Worm (Caenorhabditis elegans): ENCODE results near the gene ugt-59.

Gene ugt-59

DNA sequence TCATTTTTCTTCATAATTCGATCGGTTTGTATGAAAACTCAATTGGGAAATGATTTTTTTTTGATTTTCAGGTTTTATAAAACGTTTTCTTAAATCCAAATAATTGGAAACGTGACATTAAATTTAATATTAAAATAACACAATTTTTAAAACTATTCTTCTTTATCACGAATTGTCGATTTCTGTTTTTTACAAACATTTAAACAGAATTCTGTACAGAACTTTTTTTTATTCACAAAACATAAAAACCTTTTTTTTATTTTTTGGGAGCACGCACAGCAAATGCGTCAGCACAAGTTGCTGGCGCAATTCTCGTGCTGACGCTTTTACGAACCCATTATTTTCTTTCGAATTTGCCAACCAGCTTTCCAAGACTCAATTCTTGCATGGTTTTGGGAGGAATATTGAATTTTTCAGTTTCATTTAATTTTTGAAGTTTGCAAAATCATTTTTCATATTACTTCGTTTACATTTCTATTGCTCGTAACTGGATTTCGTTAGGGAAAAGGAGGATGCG lies 13.4 kb downstream of the ugt-59 start, which contains the start of gene mpz-5:
Gene mpz-5, minus strand, starts transcription at position 51 of the 517 bp plus-strand sequence.
- TF ChIP-seq unc-62 (GFP tag; optimal IDR thresholded peaks at IDR 0.05) (no peak), lir-3 (tag; optimal IDR thresholded peaks at IDR 0.05; ENCODE audit: poor library complexity) (peak; percentile 23), hpl-2 (GFP tag; optimal IDR thresholded peaks at IDR 0.05) (peak; percentile 40), nhr-12 (tag; optimal IDR thresholded peaks at IDR 0.05) (no peak), egl-27 (tag; optimal IDR thresholded peaks at IDR 0.05) (no peak), zip-4 (GFP tag; optimal IDR thresholded peaks at IDR 0.05) (no peak), sup-37 (GFP tag; optimal IDR thresholded peaks at IDR 0.05) (no peak), lin-13 (GFP tag; optimal IDR thresholded peaks at IDR 0.05) (peak; percentile 36), sox-4 (tag; optimal IDR thresholded peaks at IDR 0.05) (peak; percentile 37), nhr-71 (tag; optimal IDR thresholded peaks at IDR 0.05) (peak; percentile 88), aha-1 (tag; optimal IDR thresholded peaks at IDR 0.05) (no peak), fkh-8 (tag; optimal IDR thresholded peaks at IDR 0.05) (peak; percentile 30), nhr-19 (GFP tag; conservative IDR thresholded peaks at IDR 0.05) (peak; percentile 73), pax-3 (tag; optimal IDR thresholded peaks at IDR 0.05) (no peak), dsc-1 (tag; optimal IDR thresholded peaks at IDR 0.05) (peak; percentile 77), nhr-84 (tag; optimal IDR thresholded peaks at IDR 0.05) (no peak), C34B4.2 (tag; optimal IDR thresholded peaks at IDR 0.05) (no peak), ceh-82 (tag; optimal IDR thresholded peaks at IDR 0.05) (peak; percentile 67 to 82 (median 76)), lin-15B (tag; optimal IDR thresholded peaks at IDR 0.05) (peak; percentile 47), alr-1 (tag; optimal IDR thresholded peaks at IDR 0.05; ENCODE audit: borderline replicate concordance) (no peak), ces-1 (GFP tag; optimal IDR thresholded peaks at IDR 0.05) (no peak), ceh-90 (tag; optimal IDR thresholded peaks at IDR 0.05) (no peak), nhr-28 (tag; optimal IDR thresholded peaks at IDR 0.05) (no peak), grh-1 (GFP tag; IDR thresholded peaks at IDR 0.05) (peak; percentile 10; the same call in 1 of the 2 replicates), unc-98 (GFP tag; IDR thresholded peaks at IDR 0.05) (no peak), xbp-1 (tag; optimal IDR thresholded peaks at IDR 0.05) (peak; percentile 85), mef-2 (tag; optimal IDR thresholded peaks at IDR 0.05) (peak; percentile 12), nhr-90 (tag; optimal IDR thresholded peaks at IDR 0.05; ENCODE audit: poor library complexity) (peak; percentile 75), lin-14 (GFP tag; optimal IDR thresholded peaks at IDR 0.05) (peak; percentile 79), sptf-1 (tag; optimal IDR thresholded peaks at IDR 0.05) (no peak), nhr-85 (tag) (peak; percentile 77), efl-3 (GFP tag; optimal IDR thresholded peaks at IDR 0.05) (no peak), ama-1 (optimal IDR thresholded peaks at IDR 0.05) (no peak), C16A3.4 (tag; optimal IDR thresholded peaks at IDR 0.05) (peak; percentile 39), zag-1 (tag; optimal IDR thresholded peaks at IDR 0.05) (no peak), lsy-2 (tag; optimal IDR thresholded peaks at IDR 0.05) (peak; percentile 82 to 83), hlh-17 (GFP tag; optimal IDR thresholded peaks at IDR 0.05; ENCODE audit: borderline replicate concordance) (no peak), ceh-63 (GFP tag; optimal IDR thresholded peaks at IDR 0.05) (no peak), mdl-1 (tag; optimal IDR thresholded peaks at IDR 0.05) (peak in 1 of 2 experiments; percentile 51), snpc-4 (tag; optimal IDR thresholded peaks at IDR 0.05) (peak; percentile 56), F16B12.6 (tag; optimal IDR thresholded peaks at IDR 0.05) (peak; percentile 43), vab-15 (tag; optimal IDR thresholded peaks at IDR 0.05) (no peak), lin-35 (GFP tag; optimal IDR thresholded peaks at IDR 0.05) (peak; percentile 75 to 80), lin-39 (tag; optimal IDR thresholded peaks at IDR 0.05) (peak; percentile 46), tlp-1 (tag; optimal IDR thresholded peaks at IDR 0.05) (no peak), blmp-1 (tag; optimal IDR thresholded peaks at IDR 0.05) (peak; percentile 66), hlh-4 (tag; optimal IDR thresholded peaks at IDR 0.05) (no peak), Y116A8C.19 (tag; optimal IDR thresholded peaks at IDR 0.05; ENCODE audit: borderline replicate concordance) (no peak), fkh-4 (tag; optimal IDR thresholded peaks at IDR 0.05; ENCODE audit: borderline replicate concordance) (no peak), fos-1 (tag; optimal IDR thresholded peaks at IDR 0.05) (peak; percentile 34), dpl-1 (GFP tag; optimal IDR thresholded peaks at IDR 0.05) (peak; percentile 65 to 80 (median 79)), nhr-11 (tag; optimal IDR thresholded peaks at IDR 0.05) (no peak), unc-86 (tag; optimal IDR thresholded peaks at IDR 0.05) (peak; percentile 61)
